Fruit fly (Drosophila melanogaster) whole organism, embryonic: Measurements from ENCODE around the gene Megf8.

Experiments
- ATbp ChIP-seq: fragments of 200-800 bp; sonication (Bioruptor generic); optimal IDR thresholded peaks from 2 replicates; lab custom pipeline; 2017; ENCODE audit warnings: missing biosample characterization, mild to moderate bottlenecking, missing genetic modification characterization, missing genetic modification reagents
- Abd-B ChIP-seq: fragments of 200-800 bp; sonication (Bioruptor generic); optimal IDR thresholded peaks from 2 replicates; lab custom pipeline; 2018; ENCODE audit warnings: missing biosample characterization, mild to moderate bottlenecking, missing genetic modification characterization, moderate library complexity
- Awh ChIP-seq: fragments of 200-800 bp; sonication (Bioruptor generic); IDR thresholded peaks from 2 replicates; pipeline ENCODE4, ENCODE4 v1.3.6; 2022; ENCODE audit warnings: missing biosample characterization, missing genetic modification characterization
- Bteb2 ChIP-seq: fragments of 200-800 bp; sonication (Bioruptor generic); optimal IDR thresholded peaks from 2 replicates; lab custom pipeline; 2016; ENCODE audit warnings: missing biosample characterization, missing genetic modification characterization
- CG10267 ChIP-seq: fragments of 200-800 bp; sonication (Bioruptor generic); optimal IDR thresholded peaks from 2 replicates; lab custom pipeline; 2018; ENCODE audit warnings: missing biosample characterization, mild to moderate bottlenecking, missing genetic modification characterization, moderate library complexity
- CG10321 ChIP-seq: fragments of 200-800 bp; sonication (Bioruptor generic); IDR thresholded peaks from 2 replicates; pipeline ENCODE4 v1.3.6; 2022; ENCODE audit warnings: missing biosample characterization, missing genetic modification characterization
- CG10959 ChIP-seq: fragments of 200-800 bp; sonication (Bioruptor generic); IDR thresholded peaks from 2 replicates; pipeline ENCODE4 v1.3.6; 2022; ENCODE audit warnings: missing biosample characterization, missing genetic modification characterization
- CG13624 ChIP-seq: fragments of 200-800 bp; sonication (Bioruptor generic); optimal IDR thresholded peaks from 2 replicates; lab custom pipeline; 2016; ENCODE audit warnings: missing biosample characterization, missing genetic modification characterization
- CG1529 ChIP-seq: fragments of 200-800 bp; sonication (Bioruptor generic); optimal IDR thresholded peaks from 3 replicates; lab custom pipeline; 2018; ENCODE audit warnings: missing biosample characterization, missing genetic modification characterization
- CG15601 ChIP-seq: fragments of 200-800 bp; sonication (Bioruptor generic); optimal IDR thresholded peaks from 3 replicates; lab custom pipeline; 2019; ENCODE audit warnings: missing biosample characterization, mild to moderate bottlenecking, missing genetic modification characterization, moderate library complexity
- CG17385 ChIP-seq: fragments of 200-800 bp; sonication (Bioruptor generic); optimal IDR thresholded peaks from 3 replicates; lab custom pipeline; 2018; ENCODE audit warnings: missing biosample characterization, mild to moderate bottlenecking, missing genetic modification characterization
- CG2712 ChIP-seq: fragments of 200-800 bp; optimal IDR thresholded peaks from 3 replicates; lab custom pipeline; 2019; ENCODE audit warnings: missing biosample characterization, mild to moderate bottlenecking, missing genetic modification characterization, moderate library complexity
- CG32767 ChIP-seq: fragments of 200-800 bp; sonication (Bioruptor generic); IDR thresholded peaks from 2 replicates; pipeline ENCODE4 v1.3.6; 2022; ENCODE audit warnings: missing biosample characterization, missing genetic modification characterization
- CG4854 ChIP-seq: fragments of 200-800 bp; sonication (Bioruptor generic); optimal IDR thresholded peaks from 2 replicates; lab custom pipeline; 2016; ENCODE audit warnings: missing biosample characterization, missing genetic modification characterization, inconsistent platforms
- CG6175 ChIP-seq: fragments of 200-800 bp; sonication (Bioruptor generic); IDR thresholded peaks from 3 replicates; pipeline ENCODE4 v1.3.6; 2022; ENCODE audit warnings: missing biosample characterization, missing genetic modification characterization
- CG6813 ChIP-seq: fragments of 200-800 bp; sonication (Bioruptor generic); optimal IDR thresholded peaks from 2 replicates; lab custom pipeline; 2017; ENCODE audit warnings: missing biosample characterization, missing genetic modification characterization, mild to moderate bottlenecking, moderate library complexity, missing genetic modification reagents
- CG8089 ChIP-seq: fragments of 200-800 bp; sonication (Bioruptor generic); optimal IDR thresholded peaks from 3 replicates; lab custom pipeline; 2016; ENCODE audit warnings: missing biosample characterization, missing genetic modification characterization
- CG8765 ChIP-seq: fragments of 200-800 bp; sonication (Bioruptor generic); IDR thresholded peaks from 2 replicates; pipeline ENCODE4 v1.3.6; 2022; ENCODE audit warnings: missing biosample characterization, missing genetic modification characterization
- Camta ChIP-seq: fragments of 200-800 bp; sonication (Bioruptor generic); optimal IDR thresholded peaks from 2 replicates; lab custom pipeline; 2016; ENCODE audit warnings: missing biosample characterization, missing genetic modification characterization
- CrebB ChIP-seq: fragments of 200-800 bp; sonication (Bioruptor generic); optimal IDR thresholded peaks from 3 replicates; lab custom pipeline; 2018; ENCODE audit warnings: missing biosample characterization, mild to moderate bottlenecking, missing genetic modification characterization
- Dfd ChIP-seq, 2 experiments: fragments of >200 bp; optimal IDR thresholded peaks; 2 replicates each; lab custom pipeline; 2017; ENCODE audit warnings: missing biosample characterization in 2 of 2, missing genetic modification characterization in 2 of 2
- E2f2 ChIP-seq: fragments of 200-800 bp; sonication (Bioruptor generic); IDR thresholded peaks from 2 replicates; pipeline ENCODE4 v1.3.6; 2022; ENCODE audit warnings: missing biosample characterization, missing genetic modification characterization
- HLH4C ChIP-seq: fragments of 200-800 bp; sonication (Bioruptor generic); IDR thresholded peaks from 3 replicates; pipeline ENCODE4 v1.3.6; 2022; ENCODE audit warnings: missing biosample characterization, missing genetic modification characterization; ENCODE audit not compliant: partially characterized antibody
- HmgD ChIP-seq: fragments of 200-800 bp; sonication (Bioruptor generic); optimal IDR thresholded peaks from 3 replicates; lab custom pipeline; 2016; ENCODE audit warnings: missing biosample characterization, missing genetic modification characterization
- Hmx ChIP-seq: fragments of 200-800 bp; sonication (Bioruptor generic); optimal IDR thresholded peaks from 2 replicates; lab custom pipeline; 2016; ENCODE audit warnings: missing biosample characterization, missing genetic modification characterization
- Hr51 ChIP-seq, 2 experiments: fragments of 200-800 bp; sonication (Bioruptor generic); optimal IDR thresholded peaks; 2 replicates in 1 of 2; 3 replicates in 1 of 2; lab custom pipeline; 2016 to 2018; ENCODE audit warnings: missing biosample characterization in 2 of 2, missing genetic modification characterization in 2 of 2, mild to moderate bottlenecking in 1 of 2, moderate library complexity in 1 of 2
- Xrp1 ChIP-seq: fragments of 200-800 bp; sonication (Bioruptor generic); IDR thresholded peaks from 2 replicates; pipeline ENCODE4 v1.3.6; 2022; ENCODE audit warnings: missing biosample characterization, missing genetic modification characterization
- al ChIP-seq: fragments of 200-800 bp; sonication (Bioruptor generic); IDR thresholded peaks from 2 replicates; pipeline ENCODE4 v1.3.6; 2022; ENCODE audit warnings: missing biosample characterization, missing genetic modification characterization
- ash1 ChIP-seq: fragments of 200-800 bp; sonication (Bioruptor generic); optimal IDR thresholded peaks from 2 replicates; lab custom pipeline; 2018; ENCODE audit warnings: missing biosample characterization, mild to moderate bottlenecking, missing genetic modification characterization
- ato ChIP-seq: fragments of 200-800 bp; sonication (Bioruptor generic); IDR thresholded peaks from 2 replicates; pipeline ENCODE4 v1.3.6; 2022; ENCODE audit warnings: missing biosample characterization, missing genetic modification characterization; ENCODE audit not compliant: partially characterized antibody
- az2 ChIP-seq: fragments of 200-800 bp; sonication (Bioruptor generic); optimal IDR thresholded peaks from 3 replicates; lab custom pipeline; 2016; ENCODE audit warnings: missing biosample characterization, missing genetic modification characterization
- chif ChIP-seq, 2 experiments: fragments of 200-800 bp; sonication (Bioruptor generic); optimal IDR thresholded peaks; 3 replicates each; lab custom pipeline; 2016; ENCODE audit warnings: missing biosample characterization in 2 of 2, missing genetic modification characterization in 2 of 2
- dati ChIP-seq: fragments of 200-800 bp; sonication (Bioruptor generic); IDR thresholded peaks from 2 replicates; pipeline ENCODE4 v1.3.6; 2022; ENCODE audit warnings: missing biosample characterization, missing genetic modification characterization
- gro ChIP-seq: fragments of 200-800 bp; sonication (Bioruptor generic); optimal IDR thresholded peaks from 2 replicates; lab custom pipeline; 2016; ENCODE audit warnings: missing biosample characterization, missing genetic modification characterization
- gsb ChIP-seq: fragments of 200-800 bp; sonication (Bioruptor generic); IDR thresholded peaks from 2 replicates; pipeline ENCODE4 v1.3.6; 2022; ENCODE audit warnings: missing biosample characterization, missing genetic modification characterization
- gt ChIP-seq: fragments of 200-800 bp; sonication (Bioruptor generic); IDR thresholded peaks from 2 replicates; pipeline ENCODE4 v1.3.6; 2022; ENCODE audit warnings: missing biosample characterization, missing genetic modification characterization
- hb ChIP-seq: fragments of 200-800 bp; sonication (Bioruptor generic); IDR thresholded peaks from 3 replicates; pipeline ENCODE4 v1.3.6; 2022; ENCODE audit warnings: missing biosample characterization, missing genetic modification characterization; ENCODE audit not compliant: partially characterized antibody
- her ChIP-seq: fragments of 200-800 bp; sonication (Bioruptor generic); optimal IDR thresholded peaks from 2 replicates; lab custom pipeline; 2016; ENCODE audit warnings: missing biosample characterization, missing genetic modification characterization
- mam ChIP-seq: fragments of 200-800 bp; sonication (Bioruptor generic); optimal IDR thresholded peaks from 3 replicates; lab custom pipeline; 2016; ENCODE audit warnings: missing biosample characterization, missing genetic modification characterization
- pita ChIP-seq: fragments of 200-800 bp; sonication (Bioruptor generic); optimal IDR thresholded peaks from 2 replicates; lab custom pipeline; 2017; ENCODE audit warnings: missing biosample characterization, mild to moderate bottlenecking, missing genetic modification characterization
- prd ChIP-seq, 3 experiments: fragments of >200 bp in 2 of 3; fragments of 200-800 bp in 1 of 3; sonication (Bioruptor generic) in 1 of 3; optimal IDR thresholded peaks in 2 of 3; IDR thresholded peaks in 1 of 3; 2 replicates in 2 of 3; 3 replicates in 1 of 3; pipeline versions ENCODE4 v1.3.6 to Lab custom; 2017 to 2022; ENCODE audit warnings: missing biosample characterization in 1 of 3, missing genetic modification characterization in 1 of 3
- row ChIP-seq: fragments of 200-800 bp; sonication (Bioruptor generic); IDR thresholded peaks from 3 replicates; pipeline ENCODE4 v1.3.6; 2022; ENCODE audit warnings: missing biosample characterization, missing genetic modification characterization
- salm ChIP-seq: fragments of 200-800 bp; sonication (Bioruptor generic); optimal IDR thresholded peaks from 2 replicates; lab custom pipeline; 2018; ENCODE audit warnings: missing biosample characterization, mild to moderate bottlenecking, missing genetic modification characterization
- schlank ChIP-seq: fragments of 200-800 bp; sonication (Bioruptor generic); optimal IDR thresholded peaks from 2 replicates; lab custom pipeline; 2018; ENCODE audit warnings: missing biosample characterization, mild to moderate bottlenecking, missing genetic modification characterization
- sens-2 ChIP-seq: fragments of 200-800 bp; sonication (Bioruptor generic); IDR thresholded peaks from 2 replicates; pipeline ENCODE4 v1.3.6; 2022; ENCODE audit warnings: missing biosample characterization, missing genetic modification characterization
- sisA ChIP-seq: fragments of 200-800 bp; sonication (Bioruptor generic); IDR thresholded peaks from 2 replicates; pipeline ENCODE4 v1.3.6; 2022; ENCODE audit warnings: missing biosample characterization, missing genetic modification characterization
- so ChIP-seq: fragments of 200-800 bp; sonication (Bioruptor generic); IDR thresholded peaks from 3 replicates; pipeline ENCODE4 v1.3.6; 2022; ENCODE audit warnings: missing biosample characterization, missing genetic modification characterization
- sqz ChIP-seq: fragments of 200-800 bp; sonication (Bioruptor generic); optimal IDR thresholded peaks from 3 replicates; lab custom pipeline; 2018; ENCODE audit warnings: missing biosample characterization, mild to moderate bottlenecking, missing genetic modification characterization
- tll ChIP-seq, 2 experiments: fragments of 200-800 bp in 1 of 2; fragments of >200 bp in 1 of 2; sonication (Bioruptor generic) in 1 of 2; optimal IDR thresholded peaks; 2 replicates each; lab custom pipeline; 2017 to 2019; ENCODE audit warnings: missing biosample characterization in 2 of 2, missing genetic modification characterization in 2 of 2, mild to moderate bottlenecking in 1 of 2, moderate library complexity in 1 of 2
- trem ChIP-seq: fragments of 200-800 bp; optimal IDR thresholded peaks from 3 replicates; lab custom pipeline; 2019; ENCODE audit warnings: missing biosample characterization, mild to moderate bottlenecking, missing genetic modification characterization, moderate library complexity
- vnd ChIP-seq: fragments of 200-800 bp; sonication (Bioruptor generic); IDR thresholded peaks from 3 replicates; pipeline ENCODE4 v1.3.6; 2022; ENCODE audit warnings: missing biosample characterization, missing genetic modification characterization; ENCODE audit not compliant: partially characterized antibody

The Megf8 gene

dm6 chr2L:8080645-8081044 lies 37.4 kb downstream of the Megf8 start (continued):
- peak; percentile 63 for TF ChIP-seq CG1529 (GFP tag; lab: Kevin White, UChicago)
- TF ChIP-seq ATbp (GFP tag; lab: Kevin White, UChicago) = peak; percentile 21
- TF ChIP-seq E2f2 (GFP tag; lab: Robert Waterston, UW) = no peak
- no peak for TF ChIP-seq ash1 (GFP tag; lab: Kevin White, UChicago)
- TF ChIP-seq sens-2 = no peak
- no peak for TF ChIP-seq CG4854
- TF ChIP-seq vnd (GFP tag; lab: Robert Waterston, UW) = no peak
- peak; percentile 12 for TF ChIP-seq CG10267 (tag; lab: Kevin White, UChicago)
- no peak for TF ChIP-seq CG10959 (GFP tag; lab: Robert Waterston, UW)
- TF ChIP-seq so = no peak
- no peak for TF ChIP-seq gt
- no peak for TF ChIP-seq Abd-B (GFP tag; lab: Kevin White, UChicago)
- peak in 1 of 2 experiments; percentile 18 for TF ChIP-seq chif (GFP tag; optimal IDR thresholded peaks at IDR 0.05; lab: Kevin White, UChicago)
- TF ChIP-seq CG2712 (tag; lab: Kevin White, UChicago) = peak; percentile 53
- no peak for TF ChIP-seq pita (GFP tag; lab: Kevin White, UChicago)
- no peak for TF ChIP-seq Dfd (GFP tag; optimal IDR thresholded peaks at IDR 0.05; lab: Kevin White, UChicago)
- TF ChIP-seq CG8765 = no peak
- no peak for TF ChIP-seq mam (GFP tag; lab: Kevin White, UChicago)
- TF ChIP-seq salm (tag; lab: Kevin White, UChicago) = no peak
- peak; percentile 5 for TF ChIP-seq az2 (GFP tag; lab: Kevin White, UChicago)
- peak; percentile 80 for TF ChIP-seq CG15601 (tag; lab: Kevin White, UChicago)
- no peak for TF ChIP-seq CG6813 (GFP tag; lab: Kevin White, UChicago)
- TF ChIP-seq tll (GFP tag; optimal IDR thresholded peaks at IDR 0.05; lab: Kevin White, UChicago) = no peak
- no peak for TF ChIP-seq CG8089 (GFP tag; lab: Kevin White, UChicago)
- TF ChIP-seq Bteb2 (GFP tag; lab: Kevin White, UChicago) = no peak
- peak; percentile 37; the same call in 1 of the 3 replicates for TF ChIP-seq row
- TF ChIP-seq CG13624 = no peak
- TF ChIP-seq gro (GFP tag; lab: Kevin White, UChicago) = no peak
- TF ChIP-seq CG17385 (GFP tag; lab: Kevin White, UChicago) = peak; percentile 49
- TF ChIP-seq HmgD (GFP tag; lab: Kevin White, UChicago) = no peak
- TF ChIP-seq trem (tag; lab: Kevin White, UChicago) = no peak
- TF ChIP-seq Camta (GFP tag; lab: Kevin White, UChicago) = no peak
- no peak for TF ChIP-seq ato
- no peak for TF ChIP-seq al (GFP tag; lab: Robert Waterston, UW)
- no peak for TF ChIP-seq Awh (GFP tag; lab: Robert Waterston, UW)
- TF ChIP-seq dati (GFP tag; lab: Robert Waterston, UW) = no peak
- TF ChIP-seq prd (optimal IDR thresholded peaks at IDR 0.05; lab: Kevin White, UChicago) = no peak
- no peak for TF ChIP-seq prd (GFP tag; IDR thresholded peaks at IDR 0.05; lab: Robert Waterston, UW)
- no peak for TF ChIP-seq HLH4C
- TF ChIP-seq CG6175 = no peak
- TF ChIP-seq CrebB (tag; lab: Kevin White, UChicago) = no peak
- no peak for TF ChIP-seq her (GFP tag; lab: Kevin White, UChicago)
- TF ChIP-seq schlank (tag; lab: Kevin White, UChicago) = no peak
- no peak for TF ChIP-seq sisA (GFP tag; lab: Robert Waterston, UW)
- TF ChIP-seq CG10321 (GFP tag; lab: Robert Waterston, UW) = no peak
- TF ChIP-seq Hr51 (GFP tag; optimal IDR thresholded peaks at IDR 0.05; lab: Kevin White, UChicago) = no peak
- TF ChIP-seq Xrp1 (GFP tag; lab: Robert Waterston, UW) = no peak
- TF ChIP-seq Hmx = no peak
- TF ChIP-seq CG32767 (GFP tag; lab: Robert Waterston, UW) = no peak
- TF ChIP-seq gsb (GFP tag; lab: Robert Waterston, UW) = no peak
- TF ChIP-seq sqz (GFP tag; lab: Kevin White, UChicago) = no peak
- TF ChIP-seq hb (GFP tag; lab: Robert Waterston, UW) = no peak
